Fruit fly (Drosophila melanogaster) whole organism, embryonic: ENCODE results near the gene Glut3.
A peak's percentile ranks its signal among the peaks of the same experiment; 100 is the strongest.

Experiments used
- Abd-B ChIP-seq: fragments of 200-800 bp; sonication (Bioruptor generic); optimal IDR thresholded peaks from 2 replicates; lab custom pipeline; 2018; ENCODE audit warnings: missing biosample characterization, mild to moderate bottlenecking, missing genetic modification characterization, moderate library complexity
- Adf1 ChIP-seq: fragments of 200-800 bp; sonication (Bioruptor generic); IDR thresholded peaks from 2 replicates; pipeline ENCODE4 v1.3.6; 2022; ENCODE audit warnings: missing biosample characterization, missing genetic modification characterization
- CG11247 ChIP-seq: fragments of 200-800 bp; sonication (Bioruptor generic); IDR thresholded peaks from 2 replicates; pipeline ENCODE4 v1.3.6; 2022; ENCODE audit warnings: missing biosample characterization, missing genetic modification characterization
- CG12659 ChIP-seq: fragments of 200-800 bp; sonication (Bioruptor generic); optimal IDR thresholded peaks from 3 replicates; lab custom pipeline; 2017; ENCODE audit warnings: mild to moderate bottlenecking, missing biosample characterization, missing genetic modification reagents, missing genetic modification characterization
- CG15479 ChIP-seq: fragments of 200-800 bp; sonication (Bioruptor generic); optimal IDR thresholded peaks from 3 replicates; lab custom pipeline; 2019; ENCODE audit warnings: missing biosample characterization, mild to moderate bottlenecking, missing genetic modification characterization, moderate library complexity
- CG17802 ChIP-seq: fragments of 200-800 bp; sonication (Bioruptor generic); optimal IDR thresholded peaks from 2 replicates; lab custom pipeline; 2018; ENCODE audit warnings: missing biosample characterization, mild to moderate bottlenecking, missing genetic modification characterization, moderate library complexity
- CG1792 ChIP-seq: fragments of 200-800 bp; sonication (Bioruptor generic); optimal IDR thresholded peaks from 2 replicates; lab custom pipeline; 2016; ENCODE audit warnings: missing biosample characterization, missing genetic modification characterization
- CG34224 ChIP-seq: fragments of 200-800 bp; sonication (Bioruptor generic); IDR thresholded peaks from 3 replicates; pipeline ENCODE4 v1.3.6; 2022; ENCODE audit warnings: missing biosample characterization, missing genetic modification characterization; ENCODE audit not compliant: partially characterized antibody
- CG4404 ChIP-seq: fragments of 200-800 bp; sonication (Bioruptor generic); IDR thresholded peaks from 2 replicates; pipeline ENCODE4 v1.3.6; 2022; ENCODE audit warnings: missing biosample characterization, missing genetic modification characterization
- CG7556 ChIP-seq: fragments of 200-800 bp; sonication (Bioruptor generic); optimal IDR thresholded peaks from 2 replicates; lab custom pipeline; 2017; ENCODE audit warnings: missing biosample characterization, mild to moderate bottlenecking, missing genetic modification characterization
- CG7745 ChIP-seq: fragments of 200-800 bp; sonication (Bioruptor generic); optimal IDR thresholded peaks from 2 replicates; lab custom pipeline; 2018; ENCODE audit warnings: missing biosample characterization, mild to moderate bottlenecking, missing genetic modification characterization, moderate library complexity
- Deaf1 ChIP-seq: fragments of 200-800 bp; optimal IDR thresholded peaks from 3 replicates; lab custom pipeline; 2019; ENCODE audit warnings: missing biosample characterization, mild to moderate bottlenecking, missing genetic modification characterization, moderate library complexity
- Eip74EF ChIP-seq, 2 experiments: fragments of 200-800 bp in 1 of 2; fragments of >200 bp in 1 of 2; sonication (Bioruptor generic) in 1 of 2; optimal IDR thresholded peaks; 2 replicates each; lab custom pipeline; 2017 to 2019; ENCODE audit warnings: missing biosample characterization in 2 of 2, missing genetic modification characterization in 2 of 2, mild to moderate bottlenecking in 1 of 2, moderate library complexity in 1 of 2
- Elba2 ChIP-seq: fragments of 200-800 bp; sonication (Bioruptor generic); optimal IDR thresholded peaks from 3 replicates; lab custom pipeline; 2016; ENCODE audit warnings: missing biosample characterization, missing genetic modification characterization
- H15 ChIP-seq: fragments of 200-800 bp; sonication (Bioruptor generic); IDR thresholded peaks from 3 replicates; pipeline ENCODE4 v1.3.6; 2022; ENCODE audit warnings: missing biosample characterization, missing genetic modification characterization
- HLH54F ChIP-seq: fragments of 200-800 bp; sonication (Bioruptor generic); optimal IDR thresholded peaks from 3 replicates; lab custom pipeline; 2016; ENCODE audit warnings: missing biosample characterization, missing genetic modification characterization
- Hmr ChIP-seq: fragments of 200-800 bp; sonication (Bioruptor generic); optimal IDR thresholded peaks from 3 replicates; lab custom pipeline; 2017; ENCODE audit warnings: mild to moderate bottlenecking, missing biosample characterization, missing genetic modification reagents, missing genetic modification characterization
- Hr51 ChIP-seq, 2 experiments: fragments of 200-800 bp; sonication (Bioruptor generic); optimal IDR thresholded peaks; 2 replicates in 1 of 2; 3 replicates in 1 of 2; lab custom pipeline; 2016 to 2018; ENCODE audit warnings: missing biosample characterization in 2 of 2, missing genetic modification characterization in 2 of 2, mild to moderate bottlenecking in 1 of 2, moderate library complexity in 1 of 2
- Jarid2 ChIP-seq: fragments of 200-800 bp; sonication (Bioruptor generic); optimal IDR thresholded peaks from 3 replicates; lab custom pipeline; 2017; ENCODE audit warnings: mild to moderate bottlenecking, missing biosample characterization, missing genetic modification reagents, missing genetic modification characterization
- MESR4 ChIP-seq: fragments of 200-800 bp; sonication (Bioruptor generic); optimal IDR thresholded peaks from 2 replicates; lab custom pipeline; 2018; ENCODE audit warnings: missing biosample characterization, mild to moderate bottlenecking, missing genetic modification characterization, moderate library complexity
- Neu2 ChIP-seq: fragments of 200-800 bp; sonication (Bioruptor generic); optimal IDR thresholded peaks from 3 replicates; lab custom pipeline; 2016; ENCODE audit warnings: missing biosample characterization, missing genetic modification characterization, borderline replicate concordance
- Nf-YB ChIP-seq: fragments of 200-800 bp; sonication (Bioruptor generic); optimal IDR thresholded peaks from 3 replicates; lab custom pipeline; 2019; ENCODE audit warnings: missing biosample characterization, mild to moderate bottlenecking, missing genetic modification characterization, moderate library complexity
- Oaz ChIP-seq: fragments of 200-800 bp; sonication (Bioruptor generic); IDR thresholded peaks from 2 replicates; pipeline ENCODE4 v1.3.6; 2022; ENCODE audit warnings: missing biosample characterization, missing genetic modification characterization
- Ptx1 ChIP-seq: fragments of 200-800 bp; sonication (Bioruptor generic); IDR thresholded peaks from 2 replicates; pipeline ENCODE4 v1.3.6; 2022; ENCODE audit warnings: missing biosample characterization, missing genetic modification characterization
- Sin3A ChIP-seq: fragments of >200 bp; optimal IDR thresholded peaks from 2 replicates; lab custom pipeline; 2018
- Sox100B ChIP-seq: fragments of 200-800 bp; sonication (Bioruptor generic); optimal IDR thresholded peaks from 3 replicates; lab custom pipeline; 2018; ENCODE audit warnings: missing biosample characterization, mild to moderate bottlenecking, missing genetic modification characterization
- Tbp ChIP-seq: fragments of >200 bp; optimal IDR thresholded peaks from 2 replicates; lab custom pipeline; 2018; ENCODE audit warnings: missing biosample characterization, missing genetic modification characterization
- Usf ChIP-seq: fragments of 200-800 bp; sonication (Bioruptor generic); optimal IDR thresholded peaks from 2 replicates; lab custom pipeline; 2017; ENCODE audit warnings: missing genotype, missing biosample characterization, missing genetic modification characterization
- ase ChIP-seq: fragments of 200-800 bp; sonication (Bioruptor generic); IDR thresholded peaks from 3 replicates; pipeline ENCODE4 v1.3.6; 2022; ENCODE audit warnings: missing biosample characterization, missing genetic modification characterization
- az2 ChIP-seq: fragments of 200-800 bp; sonication (Bioruptor generic); optimal IDR thresholded peaks from 3 replicates; lab custom pipeline; 2016; ENCODE audit warnings: missing biosample characterization, missing genetic modification characterization
- chif ChIP-seq, 2 experiments: fragments of 200-800 bp; sonication (Bioruptor generic); optimal IDR thresholded peaks; 3 replicates each; lab custom pipeline; 2016; ENCODE audit warnings: missing biosample characterization in 2 of 2, missing genetic modification characterization in 2 of 2
- fd3F ChIP-seq: fragments of 200-800 bp; sonication (Bioruptor generic); optimal IDR thresholded peaks from 2 replicates; lab custom pipeline; 2018; ENCODE audit warnings: missing biosample characterization, mild to moderate bottlenecking, missing genetic modification characterization, moderate library complexity
- gce ChIP-seq: fragments of 200-800 bp; sonication (Bioruptor generic); IDR thresholded peaks from 3 replicates; pipeline ENCODE4 v1.3.6; 2022; ENCODE audit warnings: missing biosample characterization, missing genetic modification characterization
- inv ChIP-seq: fragments of 200-800 bp; sonication (Bioruptor generic); IDR thresholded peaks from 2 replicates; pipeline ENCODE4 v1.3.6; 2022; ENCODE audit warnings: missing biosample characterization, missing genetic modification characterization; ENCODE audit not compliant: partially characterized antibody
- jing ChIP-seq: fragments of 200-800 bp; sonication (Bioruptor generic); optimal IDR thresholded peaks from 2 replicates; lab custom pipeline; 2018; ENCODE audit warnings: missing biosample characterization, mild to moderate bottlenecking, missing genetic modification characterization
- kay ChIP-seq: fragments of 200-800 bp; sonication (Bioruptor generic); optimal IDR thresholded peaks from 2 replicates; lab custom pipeline; 2016; ENCODE audit warnings: missing biosample characterization, missing genetic modification characterization
- kni ChIP-seq: fragments of 200-800 bp; sonication (Bioruptor generic); optimal IDR thresholded peaks from 3 replicates; lab custom pipeline; 2017; ENCODE audit warnings: mild to moderate bottlenecking, missing biosample characterization, missing genetic modification reagents, missing genetic modification characterization
- mam ChIP-seq: fragments of 200-800 bp; sonication (Bioruptor generic); optimal IDR thresholded peaks from 3 replicates; lab custom pipeline; 2016; ENCODE audit warnings: missing biosample characterization, missing genetic modification characterization
- nmo ChIP-seq: fragments of 200-800 bp; sonication (Bioruptor generic); optimal IDR thresholded peaks from 2 replicates; lab custom pipeline; 2018; ENCODE audit warnings: missing biosample characterization, mild to moderate bottlenecking, missing genetic modification characterization, moderate library complexity
- seq ChIP-seq: fragments of 200-800 bp; sonication (Bioruptor generic); IDR thresholded peaks from 2 replicates; pipeline ENCODE4 v1.3.6; 2022; ENCODE audit warnings: missing biosample characterization, missing genetic modification characterization
- slbo ChIP-seq: fragments of 200-800 bp; sonication (Bioruptor generic); IDR thresholded peaks from 2 replicates; pipeline ENCODE4 v1.3.6; 2022; ENCODE audit warnings: missing biosample characterization, missing genetic modification characterization
- slp2 ChIP-seq: fragments of 200-800 bp; sonication (Bioruptor generic); optimal IDR thresholded peaks from 2 replicates; lab custom pipeline; 2016; ENCODE audit warnings: missing biosample characterization, missing genetic modification characterization
- stwl ChIP-seq: fragments of 200-800 bp; sonication (Bioruptor generic); optimal IDR thresholded peaks from 3 replicates; lab custom pipeline; 2018; ENCODE audit warnings: missing biosample characterization, mild to moderate bottlenecking, missing genetic modification characterization, moderate library complexity
- sug ChIP-seq: fragments of 200-800 bp; optimal IDR thresholded peaks from 2 replicates; lab custom pipeline; 2019; ENCODE audit warnings: missing biosample characterization, mild to moderate bottlenecking, missing genetic modification characterization, moderate library complexity
- trem ChIP-seq: fragments of 200-800 bp; optimal IDR thresholded peaks from 3 replicates; lab custom pipeline; 2019; ENCODE audit warnings: missing biosample characterization, mild to moderate bottlenecking, missing genetic modification characterization, moderate library complexity
- tup ChIP-seq: fragments of 200-800 bp; sonication (Bioruptor generic); optimal IDR thresholded peaks from 2 replicates; lab custom pipeline; 2016; ENCODE audit warnings: missing biosample characterization, mild to moderate bottlenecking, missing genetic modification characterization, moderate library complexity
- twi ChIP-seq: fragments of 200-800 bp; optimal IDR thresholded peaks from 2 replicates; lab custom pipeline; 2019; ENCODE audit warnings: missing biosample characterization, mild to moderate bottlenecking, missing genetic modification characterization, moderate library complexity
- unpg ChIP-seq: fragments of 200-800 bp; sonication (Bioruptor generic); optimal IDR thresholded peaks from 3 replicates; lab custom pipeline; 2018; ENCODE audit warnings: missing biosample characterization, mild to moderate bottlenecking, missing genetic modification characterization, moderate library complexity
- zen ChIP-seq: fragments of 200-800 bp; sonication (Bioruptor generic); optimal IDR thresholded peaks from 3 replicates; lab custom pipeline; 2018; ENCODE audit warnings: missing biosample characterization, mild to moderate bottlenecking, missing genetic modification characterization, moderate library complexity

The Glut3 gene

DNA sequence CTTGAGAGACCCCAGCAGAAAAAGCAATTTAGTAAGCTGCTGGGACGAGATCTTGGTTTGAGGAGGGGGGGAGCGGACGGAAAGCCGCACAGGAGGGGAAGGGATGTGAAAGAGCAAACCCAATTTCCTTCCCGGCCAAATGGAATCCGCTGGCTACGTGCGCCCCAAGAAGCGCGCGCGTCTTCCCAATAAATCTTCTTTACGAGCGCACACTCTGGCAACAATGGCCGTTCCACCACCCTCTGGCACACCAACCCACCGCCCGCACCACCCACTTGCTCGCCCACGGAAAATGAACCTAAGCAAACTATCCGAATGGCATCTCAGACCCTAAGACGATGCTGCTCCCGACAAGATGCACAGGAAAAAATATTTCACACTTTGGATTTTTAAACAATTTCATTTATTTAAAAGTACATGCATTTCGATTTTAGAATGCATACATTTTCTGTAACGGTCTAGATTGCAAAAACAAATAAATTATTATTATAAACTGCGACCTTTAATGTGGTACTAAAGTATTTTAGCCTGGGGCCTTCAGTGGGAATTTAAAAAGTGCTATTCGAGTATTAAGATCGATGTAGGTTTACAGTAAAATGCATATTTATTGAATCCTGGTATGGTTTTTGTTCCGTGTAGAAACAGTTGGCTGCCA, 6.0 kb downstream of the Glut3 start (continued):
- TF ChIP-seq H15 (GFP tag; lab: Robert Waterston, UW) (no peak), jing (GFP tag; lab: Kevin White, UChicago) (no peak), stwl (no peak), gce (GFP tag; lab: Robert Waterston, UW) (no peak), unpg (GFP tag; lab: Kevin White, UChicago) (peak; percentile 54), MESR4 (GFP tag; lab: Kevin White, UChicago) (no peak), CG15479 (no peak), Neu2 (GFP tag; lab: Kevin White, UChicago) (no peak), CG7745 (tag; lab: Kevin White, UChicago) (no peak), tup (GFP tag; lab: Kevin White, UChicago) (no peak), Tbp (no peak), kay (GFP tag; lab: Kevin White, UChicago) (peak; percentile 22), CG1792 (GFP tag; lab: Kevin White, UChicago) (no peak), Usf (GFP tag; lab: Kevin White, UChicago) (peak; percentile 29), slbo (GFP tag; lab: Robert Waterston, UW) (peak; percentile 54), inv (GFP tag; lab: Robert Waterston, UW) (no peak), slp2 (peak; percentile 41), Elba2 (GFP tag; lab: Kevin White, UChicago) (no peak), CG4404 (GFP tag; lab: Robert Waterston, UW) (no peak; the same call in 1 of the 2 replicates), twi (tag; lab: Kevin White, UChicago) (peak; percentile 22), CG7556 (GFP tag; lab: Kevin White, UChicago) (peak; percentile 87), Eip74EF (GFP tag; optimal IDR thresholded peaks at IDR 0.05; lab: Kevin White, UChicago) (peak in 1 of 2 experiments; percentile 16), CG17802 (tag; lab: Kevin White, UChicago) (peak; percentile 5), Sox100B (GFP tag; lab: Kevin White, UChicago) (peak; percentile 68), fd3F (GFP tag; lab: Kevin White, UChicago) (peak; percentile 13), Ptx1 (GFP tag; lab: Robert Waterston, UW) (peak; percentile 32; the same call in 1 of the 2 replicates), mam (GFP tag; lab: Kevin White, UChicago) (peak; percentile 25), trem (tag; lab: Kevin White, UChicago) (peak; percentile 47), kni (no peak), chif (GFP tag; optimal IDR thresholded peaks at IDR 0.05; lab: Kevin White, UChicago) (peak; percentile 26 to 45), Jarid2 (GFP tag; lab: Kevin White, UChicago) (peak; percentile 38), Deaf1 (tag; lab: Kevin White, UChicago) (peak; percentile 63), sug (tag; lab: Kevin White, UChicago) (no peak), zen (peak; percentile 15), nmo (peak; percentile 72), Sin3A (no peak), Hr51 (GFP tag; optimal IDR thresholded peaks at IDR 0.05; lab: Kevin White, UChicago) (peak in 1 of 2 experiments; percentile 73), CG12659 (GFP tag; lab: Kevin White, UChicago) (peak; percentile 57), Abd-B (GFP tag; lab: Kevin White, UChicago) (peak; percentile 57), Hmr (GFP tag; lab: Kevin White, UChicago) (peak; percentile 76), seq (GFP tag; lab: Robert Waterston, UW) (no peak), Oaz (no peak; the same call in 1 of the 2 replicates), Adf1 (GFP tag; lab: Robert Waterston, UW) (no peak), az2 (GFP tag; lab: Kevin White, UChicago) (peak; percentile 63), CG34224 (GFP tag; lab: Robert Waterston, UW) (no peak), HLH54F (GFP tag; lab: Kevin White, UChicago) (peak; percentile 4), ase (GFP tag; lab: Robert Waterston, UW) (no peak), CG11247 (GFP tag; lab: Robert Waterston, UW) (no peak), Nf-YB (GFP tag; lab: Kevin White, UChicago) (peak; percentile 33)
